Worm (Caenorhabditis elegans): ENCODE results near the gene T02H6.1.

ce11 chrII:675822-676221, 33.4 kb upstream of the T02H6.1 start:
- TF ChIP-seq him-1 (tag; optimal IDR thresholded peaks at IDR 0.05) (no peak), W03F9.2 (tag; optimal IDR thresholded peaks at IDR 0.05) (no peak)
